Fruit fly (Drosophila melanogaster) whole organism, prepupa: ENCODE measurements around the gene CG5910.

ENCODE experiments used
- Blimp-1 ChIP-seq: fragments of 200-800 bp; sonication (Bioruptor generic); optimal IDR thresholded peaks from 3 replicates; lab custom pipeline; 2017; ENCODE audit warnings: missing biosample characterization, missing genetic modification characterization, mild to moderate bottlenecking, moderate library complexity, missing genetic modification reagents
- CG10631 ChIP-seq: fragments of 200-800 bp; sonication (Bioruptor generic); optimal IDR thresholded peaks from 2 replicates; lab custom pipeline; 2016; ENCODE audit warnings: missing biosample characterization, missing genetic modification characterization
- CG6808 ChIP-seq: fragments of 200-800 bp; sonication (Bioruptor generic); optimal IDR thresholded peaks from 3 replicates; lab custom pipeline; 2017; ENCODE audit warnings: missing biosample characterization, missing genetic modification characterization, mild to moderate bottlenecking, moderate library complexity, missing genetic modification reagents
- CG8632 ChIP-seq: fragments of 200-800 bp; sonication (Bioruptor generic); optimal IDR thresholded peaks from 3 replicates; lab custom pipeline; 2016; ENCODE audit warnings: missing biosample characterization, missing genetic modification characterization
- Ets96B ChIP-seq: fragments of 200-800 bp; optimal IDR thresholded peaks from 2 replicates; lab custom pipeline; 2019; ENCODE audit warnings: missing biosample characterization, mild to moderate bottlenecking, missing genetic modification characterization, moderate library complexity
- Hr4 ChIP-seq: fragments of 200-800 bp; sonication (Bioruptor generic); optimal IDR thresholded peaks from 3 replicates; lab custom pipeline; 2016; ENCODE audit warnings: missing biosample characterization, missing genetic modification characterization
- Sox102F ChIP-seq: fragments of 200-800 bp; sonication (Bioruptor generic); optimal IDR thresholded peaks from 2 replicates; lab custom pipeline; 2016; ENCODE audit warnings: missing biosample characterization, mild to moderate bottlenecking, missing genetic modification characterization
- Sox15 ChIP-seq: fragments of 200-800 bp; sonication (Bioruptor generic); optimal IDR thresholded peaks from 3 replicates; lab custom pipeline; 2016; ENCODE audit warnings: missing biosample characterization, missing genetic modification characterization
- achi ChIP-seq: fragments of 200-800 bp; sonication (Bioruptor generic); optimal IDR thresholded peaks from 3 replicates; lab custom pipeline; 2016; ENCODE audit warnings: missing biosample characterization, missing genetic modification characterization
- esn ChIP-seq: fragments of 200-800 bp; sonication (Bioruptor generic); optimal IDR thresholded peaks from 2 replicates; lab custom pipeline; 2016; ENCODE audit warnings: missing biosample characterization, mild to moderate bottlenecking, missing genetic modification characterization, moderate library complexity
- fd85E ChIP-seq: fragments of 200-800 bp; sonication (Bioruptor generic); optimal IDR thresholded peaks from 3 replicates; lab custom pipeline; 2016; ENCODE audit warnings: missing biosample characterization, missing genetic modification characterization

DNA sequence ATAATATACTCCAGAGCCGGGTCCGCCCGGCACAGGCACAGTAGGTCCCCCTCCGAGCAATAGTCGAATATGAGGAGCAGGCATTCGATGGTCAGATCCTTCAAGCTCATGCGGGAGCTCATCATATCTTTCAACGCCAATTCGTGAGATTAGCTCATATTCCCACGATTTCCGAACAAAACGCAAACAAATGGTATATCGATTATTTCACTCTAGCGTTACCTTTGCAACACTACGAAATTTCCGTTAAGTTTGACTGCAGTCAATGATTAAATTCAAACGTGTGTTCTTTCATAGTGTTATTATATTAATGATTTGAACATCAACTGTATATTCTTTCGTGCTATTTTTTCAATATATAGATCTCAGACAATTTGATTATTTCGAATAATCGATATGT lies 48.9 kb upstream of the CG5910 start, which contains the start of gene CG33969:
- TF ChIP-seq Hr4 (GFP tag; lab: Kevin White, UChicago) (no peak), CG8632 (no peak), Sox15 (no peak), Sox102F (GFP tag; lab: Kevin White, UChicago) (no peak), CG6808 (GFP tag; lab: Kevin White, UChicago) (no peak), esn (GFP tag; lab: Kevin White, UChicago) (peak; percentile 24), achi (GFP tag; lab: Kevin White, UChicago) (no peak), Ets96B (tag; lab: Kevin White, UChicago) (no peak), fd85E (GFP tag; lab: Kevin White, UChicago) (no peak), CG10631 (GFP tag; lab: Kevin White, UChicago) (no peak), Blimp-1 (GFP tag; lab: Kevin White, UChicago) (no peak)
